Worm (Caenorhabditis elegans): ENCODE measurements around the gene clec-121.

Gene clec-121

DNA sequence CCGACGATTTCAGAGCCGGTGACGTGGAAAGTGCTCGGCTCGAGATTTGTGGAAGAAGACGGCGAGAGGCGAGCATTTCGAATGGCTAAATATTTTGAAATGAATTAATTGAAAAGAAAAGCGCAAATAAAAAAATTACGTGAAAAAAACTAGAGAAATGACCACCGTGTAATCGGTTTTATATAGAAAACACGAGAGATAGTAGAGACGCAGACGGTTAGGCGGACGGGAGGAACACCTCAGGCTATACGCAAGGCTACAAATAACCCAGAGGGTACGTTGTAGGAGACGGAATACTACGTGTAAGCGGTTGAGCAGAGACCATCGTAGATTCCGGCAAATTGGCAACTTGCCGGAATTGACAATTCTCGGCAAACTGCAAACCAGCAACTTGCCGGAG is 9.0 kb downstream of the clec-121 start, which contains the start of gene Y25C1A.13:
TSS of gene Y25C1A.13 (minus strand) at position 101 of the 400 bp plus-strand sequence.
- TF ChIP-seq lsy-2 (tag; optimal IDR thresholded peaks at IDR 0.05) = no peak
- TF ChIP-seq F13H6.1 (tag; optimal IDR thresholded peaks at IDR 0.05) = peak; percentile 18

DNA sequence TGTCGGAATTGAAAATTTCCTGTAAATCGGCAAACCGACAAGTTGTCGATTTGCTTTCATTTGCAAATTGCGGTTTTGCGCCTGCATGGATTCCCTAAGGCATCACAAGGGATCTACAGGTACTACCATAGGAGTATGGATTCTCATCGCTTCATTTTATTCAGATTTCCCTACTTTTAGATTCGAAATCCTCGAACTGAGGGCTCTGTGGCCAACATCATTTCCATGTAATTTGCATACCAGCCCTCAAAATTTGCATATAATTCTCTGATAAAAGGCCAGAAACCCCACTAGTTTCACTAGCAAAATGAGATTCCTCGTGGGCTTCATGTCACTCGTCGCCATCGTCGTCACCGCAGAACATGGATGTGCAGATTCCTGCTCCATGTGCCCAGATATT is 10.2 kb downstream of the clec-121 start, which contains the start of gene Y25C1A.2:
TSS of gene Y25C1A.2 (plus strand) at position 301 of the 400 bp plus-strand sequence.
- no peak for TF ChIP-seq zag-1 (tag; optimal IDR thresholded peaks at IDR 0.05)
- no peak for TF ChIP-seq sma-3 (GFP tag; optimal IDR thresholded peaks at IDR 0.05)
- no peak for TF ChIP-seq nhr-77 (tag; optimal IDR thresholded peaks at IDR 0.05)
- TF ChIP-seq ceh-16 (tag; optimal IDR thresholded peaks at IDR 0.05) = no peak
- TF ChIP-seq unc-55 (GFP tag; optimal IDR thresholded peaks at IDR 0.05) = no peak
- TF ChIP-seq Y55F3AM.14 (GFP tag; optimal IDR thresholded peaks at IDR 0.05) = no peak
- no peak for TF ChIP-seq lsy-2 (tag; optimal IDR thresholded peaks at IDR 0.05)

ce11 chrII:3113289-3113688 is 11.2 kb downstream of the clec-121 start:
- no peak for TF ChIP-seq ZK546.5 (tag; optimal IDR thresholded peaks at IDR 0.05)
- no peak for TF ChIP-seq nhr-6 (tag; optimal IDR thresholded peaks at IDR 0.05)
- TF ChIP-seq fos-1 (tag; optimal IDR thresholded peaks at IDR 0.05) = no peak
- TF ChIP-seq aly-2 (tag; optimal IDR thresholded peaks at IDR 0.05) = no peak
- no peak for TF ChIP-seq ceh-82 (tag; optimal IDR thresholded peaks at IDR 0.05)
- peak; percentile 45 for TF ChIP-seq snpc-4 (tag; optimal IDR thresholded peaks at IDR 0.05)

DNA sequence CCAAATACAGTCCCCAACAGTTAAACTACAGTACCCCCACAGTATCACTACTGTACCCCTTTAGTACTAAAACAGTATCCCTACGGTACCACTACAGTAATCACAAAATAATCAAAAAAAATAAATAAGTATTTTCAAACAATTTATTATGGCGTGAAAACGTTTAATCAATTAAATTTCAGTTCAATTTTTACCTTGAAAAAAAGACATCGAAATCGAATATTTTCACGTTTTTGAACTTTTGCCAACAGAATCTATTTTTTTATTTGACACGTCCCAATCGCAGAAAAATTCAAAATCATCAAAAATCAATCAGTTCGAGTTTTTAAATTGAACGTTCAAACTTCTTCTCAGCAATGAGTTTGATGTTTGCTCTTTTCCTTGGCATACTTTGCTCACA is 11.8 kb downstream of the clec-121 start, which contains the start of gene clec-123:
TSS of gene clec-123 (plus strand) at position 301 of the 400 bp plus-strand sequence.
- TF ChIP-seq ama-1 (optimal IDR thresholded peaks at IDR 0.05) (no peak), ceh-16 (tag; optimal IDR thresholded peaks at IDR 0.05) (no peak), skn-1 (tag; optimal IDR thresholded peaks at IDR 0.05) (no peak), lin-13 (GFP tag; optimal IDR thresholded peaks at IDR 0.05) (no peak), ceh-82 (tag; optimal IDR thresholded peaks at IDR 0.05) (no peak), nhr-11 (tag; optimal IDR thresholded peaks at IDR 0.05) (no peak), ztf-11 (tag; optimal IDR thresholded peaks at IDR 0.05) (no peak), nhr-129 (tag; optimal IDR thresholded peaks at IDR 0.05) (no peak), egl-27 (tag; optimal IDR thresholded peaks at IDR 0.05) (no peak), mab-5 (tag; optimal IDR thresholded peaks at IDR 0.05) (no peak), nhr-6 (tag; optimal IDR thresholded peaks at IDR 0.05) (no peak), unc-39 (tag; optimal IDR thresholded peaks at IDR 0.05) (no peak), nhr-77 (tag; optimal IDR thresholded peaks at IDR 0.05) (no peak), dmd-4 (tag; optimal IDR thresholded peaks at IDR 0.05) (no peak), lin-39 (tag; optimal IDR thresholded peaks at IDR 0.05) (no peak), sem-4 (tag; optimal IDR thresholded peaks at IDR 0.05) (no peak), lsy-2 (tag; optimal IDR thresholded peaks at IDR 0.05) (no peak), ztf-4 (tag; optimal IDR thresholded peaks at IDR 0.05) (no peak), elt-3 (tag; optimal IDR thresholded peaks at IDR 0.05) (no peak), mbf-1 (tag; optimal IDR thresholded peaks at IDR 0.05) (no peak)

- TF ChIP-seq ceh-82 (tag; optimal IDR thresholded peaks at IDR 0.05) (no peak), unc-55 (GFP tag; optimal IDR thresholded peaks at IDR 0.05) (no peak), ama-1 (optimal IDR thresholded peaks at IDR 0.05) (no peak), nhr-129 (tag; optimal IDR thresholded peaks at IDR 0.05) (no peak), nhr-12 (tag; optimal IDR thresholded peaks at IDR 0.05) (no peak), peb-1 (tag; optimal IDR thresholded peaks at IDR 0.05) (no peak), zag-1 (tag; optimal IDR thresholded peaks at IDR 0.05) (no peak), ztf-4 (tag; optimal IDR thresholded peaks at IDR 0.05) (no peak), nhr-11 (tag; optimal IDR thresholded peaks at IDR 0.05) (no peak), blmp-1 (tag; optimal IDR thresholded peaks at IDR 0.05; ENCODE audit: insufficient read depth) (no peak), elt-1 (tag; optimal IDR thresholded peaks at IDR 0.05) (no peak), unc-62 (GFP tag; optimal IDR thresholded peaks at IDR 0.05) (no peak), lin-11 (tag; optimal IDR thresholded peaks at IDR 0.05) (no peak), mab-5 (tag; optimal IDR thresholded peaks at IDR 0.05) (no peak), nhr-237 (tag; optimal IDR thresholded peaks at IDR 0.05) (no peak), R02D3.7 (tag; optimal IDR thresholded peaks at IDR 0.05) (no peak), dmd-4 (tag; optimal IDR thresholded peaks at IDR 0.05) (no peak)
Observed at ce11 chrII:3117471-3117870, 15.4 kb downstream of the clec-121 start, which contains the start of gene T10D4.7. Gene T10D4.7 (plus strand): TSS chrII:3117771.

Measured in whole organism, L2 larva.